Worm (Caenorhabditis elegans): ENCODE measurements around the gene str-163.

str-163 gene

ce11 chrIV:4983746-4984145 is 29.8 kb downstream of the str-163 start, which contains the start of gene clec-176:
Gene clec-176 (plus strand): TSS chrIV:4984046.
- TF ChIP-seq ceh-31 (tag; optimal IDR thresholded peaks at IDR 0.05) (no peak), pqm-1 (tag; optimal IDR thresholded peaks at IDR 0.05) (no peak), hlh-13 (GFP tag; optimal IDR thresholded peaks at IDR 0.05) (no peak), Y22D7AL.16 (tag; optimal IDR thresholded peaks at IDR 0.05) (no peak), pag-3 (tag; optimal IDR thresholded peaks at IDR 0.05; ENCODE audit: borderline replicate concordance) (no peak), ceh-9 (tag; optimal IDR thresholded peaks at IDR 0.05) (no peak), ref-2 (tag; optimal IDR thresholded peaks at IDR 0.05) (no peak), che-1 (tag; optimal IDR thresholded peaks at IDR 0.05) (no peak), F13H6.1 (tag; optimal IDR thresholded peaks at IDR 0.05) (no peak), sox-2 (GFP tag; IDR thresholded peaks at IDR 0.05) (no peak)

ce11 chrIV:4986246-4986645 is 32.3 kb downstream of the str-163 start, which contains the start of gene clec-177:
Gene clec-177 (plus strand): TSS chrIV:4986546.
- TF ChIP-seq dve-1 (tag; optimal IDR thresholded peaks at IDR 0.05) (no peak), ceh-9 (tag; optimal IDR thresholded peaks at IDR 0.05) (no peak), odd-2 (tag; optimal IDR thresholded peaks at IDR 0.05) (no peak), unc-42 (tag; optimal IDR thresholded peaks at IDR 0.05) (no peak), ztf-16 (tag; optimal IDR thresholded peaks at IDR 0.05) (no peak), Y22D7AL.16 (tag; optimal IDR thresholded peaks at IDR 0.05) (no peak), pha-2 (tag; optimal IDR thresholded peaks at IDR 0.05) (no peak), fax-1 (tag; optimal IDR thresholded peaks at IDR 0.05) (no peak), hlh-15 (tag; optimal IDR thresholded peaks at IDR 0.05) (no peak), hlh-30 (tag; optimal IDR thresholded peaks at IDR 0.05; ENCODE audit: insufficient read depth) (no peak), pqm-1 (tag; optimal IDR thresholded peaks at IDR 0.05) (no peak), tbx-7 (tag; optimal IDR thresholded peaks at IDR 0.05) (no peak), mec-3 (tag; optimal IDR thresholded peaks at IDR 0.05; ENCODE audit: borderline replicate concordance) (no peak), ceh-14 (tag; optimal IDR thresholded peaks at IDR 0.05) (no peak), fkh-6 (tag; optimal IDR thresholded peaks at IDR 0.05) (no peak), hlh-13 (GFP tag; optimal IDR thresholded peaks at IDR 0.05) (no peak), fkh-10 (GFP tag; optimal IDR thresholded peaks at IDR 0.05) (no peak)

ce11 chrIV:4988531-4988930 is 34.5 kb downstream of the str-163 start, which contains the start of gene E03H12.7:
Gene E03H12.7 (minus strand): TSS chrIV:4988631.
- TF ChIP-seq ceh-19 (GFP tag; optimal IDR thresholded peaks at IDR 0.05) (no peak), T23F11.4 (GFP tag; optimal IDR thresholded peaks at IDR 0.05) (no peak), sdc-2 (tag; optimal IDR thresholded peaks at IDR 0.05) (no peak), ceh-14 (tag; optimal IDR thresholded peaks at IDR 0.05) (no peak), mec-3 (tag; optimal IDR thresholded peaks at IDR 0.05; ENCODE audit: borderline replicate concordance) (no peak), unc-55 (GFP tag; optimal IDR thresholded peaks at IDR 0.05) (no peak), tbx-2 (tag; optimal IDR thresholded peaks at IDR 0.05) (no peak), ahr-1 (tag; optimal IDR thresholded peaks at IDR 0.05) (no peak), ceh-22 (tag; optimal IDR thresholded peaks at IDR 0.05) (no peak), lin-11 (tag; optimal IDR thresholded peaks at IDR 0.05) (no peak), dve-1 (tag; optimal IDR thresholded peaks at IDR 0.05) (no peak), eyg-1 (tag; optimal IDR thresholded peaks at IDR 0.05) (no peak), zip-5 (tag; optimal IDR thresholded peaks at IDR 0.05) (no peak), K09A11.1 (tag; optimal IDR thresholded peaks at IDR 0.05; ENCODE audit: insufficient read depth) (no peak), elt-4 (tag; optimal IDR thresholded peaks at IDR 0.05) (no peak), lim-6 (tag; optimal IDR thresholded peaks at IDR 0.05) (no peak), hlh-30 (tag; optimal IDR thresholded peaks at IDR 0.05; ENCODE audit: insufficient read depth) (no peak), ama-1 (optimal IDR thresholded peaks at IDR 0.05) (no peak), hlh-13 (GFP tag; optimal IDR thresholded peaks at IDR 0.05) (no peak), ceh-2 (tag; optimal IDR thresholded peaks at IDR 0.05) (no peak)

ce11 chrIV:4992089-4992488 is 38.1 kb downstream of the str-163 start, which contains the start of gene str-162:
Gene str-162 (plus strand): TSS chrIV:4992389.
- no peak for TF ChIP-seq tbx-2 (tag; optimal IDR thresholded peaks at IDR 0.05)
- TF ChIP-seq ceh-14 (tag; optimal IDR thresholded peaks at IDR 0.05), result no peak
- no peak for TF ChIP-seq ceh-30 (tag; optimal IDR thresholded peaks at IDR 0.05)
- no peak for TF ChIP-seq ceh-19 (GFP tag; optimal IDR thresholded peaks at IDR 0.05)

All from whole organism, late embryonic.